Fruit fly (Drosophila melanogaster): ENCODE measurements around the gene Idgf2.

The Idgf2 gene

dm6 chr2L:16486001-16486793, 39.1 kb downstream of the Idgf2 start (continued):
- TF ChIP-seq lov (optimal IDR thresholded peaks at IDR 0.05) (no peak), lov (GFP tag; IDR thresholded peaks at IDR 0.05) (peak; percentile 63; the same call in 1 of the 3 replicates), Sry-β (GFP tag; optimal IDR thresholded peaks at IDR 0.05) (peak; percentile 13), CG5180 (GFP tag; optimal IDR thresholded peaks at IDR 0.05) (no peak), Bteb2 (GFP tag; optimal IDR thresholded peaks at IDR 0.05) (peak; percentile 11), Awh (GFP tag; IDR thresholded peaks at IDR 0.05) (peak; percentile 31; the same call in 1 of the 2 replicates), H15 (GFP tag; IDR thresholded peaks at IDR 0.05) (0 out of 3 replicates have a peak, but pooled peaks have one; percentile 37), CG1832 (GFP tag; optimal IDR thresholded peaks at IDR 0.05) (peak; percentile 98), CG17328 (GFP tag; IDR thresholded peaks at IDR 0.05) (peak; percentile 50; the same call in 1 of the 2 replicates), CG7987 (GFP tag; optimal IDR thresholded peaks at IDR 0.05) (peak; percentile 54), ara (GFP tag; IDR thresholded peaks at IDR 0.05) (peak; percentile 64), Hr78 (GFP tag; optimal IDR thresholded peaks at IDR 0.05) (no peak), CG17359 (tag; optimal IDR thresholded peaks at IDR 0.05) (peak; percentile 17), MTF-1 (GFP tag; optimal IDR thresholded peaks at IDR 0.05; ENCODE audit: borderline replicate concordance) (peak; percentile 21), Spps (tag; optimal IDR thresholded peaks at IDR 0.05) (peak; percentile 21), fd3F (GFP tag; optimal IDR thresholded peaks at IDR 0.05) (no peak), Hand (GFP tag; optimal IDR thresholded peaks at IDR 0.05) (no peak), CG10565 (GFP tag; optimal IDR thresholded peaks at IDR 0.05) (no peak), corto (GFP tag; optimal IDR thresholded peaks at IDR 0.05) (no peak), CG16863 (GFP tag; optimal IDR thresholded peaks at IDR 0.05) (no peak), Dfd (GFP tag; optimal IDR thresholded peaks at IDR 0.05) (no peak), CG9215 (GFP tag; IDR thresholded peaks at IDR 0.05) (no peak), Mrtf (GFP tag; IDR thresholded peaks at IDR 0.05) (no peak), TFAM (GFP tag; optimal IDR thresholded peaks at IDR 0.05) (no peak), wdn (GFP tag; IDR thresholded peaks at IDR 0.05) (no peak), ems (GFP tag; optimal IDR thresholded peaks at IDR 0.05) (no peak), usp (GFP tag; optimal IDR thresholded peaks at IDR 0.05) (no peak), Gsc (GFP tag; IDR thresholded peaks at IDR 0.05) (no peak), pnt (GFP tag; optimal IDR thresholded peaks at IDR 0.05) (no peak), CG7372 (GFP tag; IDR thresholded peaks at IDR 0.05) (no peak), CG17802 (tag; optimal IDR thresholded peaks at IDR 0.05) (peak; percentile 15), Hr3 (GFP tag; optimal IDR thresholded peaks at IDR 0.05) (no peak), dati (GFP tag; IDR thresholded peaks at IDR 0.05) (no peak), Hmx (GFP tag; optimal IDR thresholded peaks at IDR 0.05) (no peak), B-H2 (GFP tag; optimal IDR thresholded peaks at IDR 0.05) (no peak), dan (GFP tag; IDR thresholded peaks at IDR 0.05) (no peak), CG33557 (GFP tag; optimal IDR thresholded peaks at IDR 0.05) (peak; percentile 12), bab2 (GFP tag; optimal IDR thresholded peaks at IDR 0.05) (peak; percentile 39), CG12942 (GFP tag; optimal IDR thresholded peaks at IDR 0.05) (peak; percentile 34), NC2α (GFP tag; optimal IDR thresholded peaks at IDR 0.05) (no peak), CG32532 (GFP tag; IDR thresholded peaks at IDR 0.05) (peak; percentile 41; the same call in 1 of the 2 replicates), bowl (GFP tag; IDR thresholded peaks at IDR 0.05) (no peak), vvl (GFP tag; IDR thresholded peaks at IDR 0.05) (peak; percentile 88), CG10274 (GFP tag; optimal IDR thresholded peaks at IDR 0.05) (peak; percentile 10), Dref (GFP tag; IDR thresholded peaks at IDR 0.05) (no peak), bcd (GFP tag; optimal IDR thresholded peaks at IDR 0.05) (peak; percentile 67), crol (GFP tag; IDR thresholded peaks at IDR 0.05) (no peak), sqz (GFP tag; optimal IDR thresholded peaks at IDR 0.05) (peak; percentile 98), HmgZ (tag; optimal IDR thresholded peaks at IDR 0.05) (no peak), Optix (GFP tag; IDR thresholded peaks at IDR 0.05) (0 out of 3 replicates have a peak, but pooled peaks have one; percentile 42)

All from whole organism, embryonic.